Worm (Caenorhabditis elegans) whole organism, mixed stage, embryonic: ENCODE results near the gene cutl-25.

Experiments
- blmp-1 ChIP-seq: fragments of 150-350 bp; optimal IDR thresholded peaks from 2 replicates; lab custom pipeline; 2014; ENCODE audit warnings: missing biosample characterization, missing genetic modification characterization
- ceh-83 ChIP-seq: fragments of 200-800 bp; sonication (Bioruptor generic); optimal IDR thresholded peaks from 2 replicates; lab custom pipeline; 2018; ENCODE audit warnings: mild to moderate bottlenecking, missing genetic modification characterization, missing compliant biosample characterization
- ces-1 ChIP-seq: fragments of 150-350 bp; optimal IDR thresholded peaks from 2 replicates; lab custom pipeline; 2014; ENCODE audit warnings: missing biosample characterization, missing genetic modification reagents, missing genetic modification characterization
- elt-3 ChIP-seq: fragments of 150-350 bp; optimal IDR thresholded peaks from 2 replicates; lab custom pipeline; 2014; ENCODE audit warnings: missing biosample characterization, missing genetic modification characterization
- flh-1 ChIP-seq: fragments of 200-800 bp; sonication (Bioruptor generic); optimal IDR thresholded peaks from 2 replicates; lab custom pipeline; 2018; ENCODE audit warnings: mild to moderate bottlenecking, missing genetic modification characterization, moderate library complexity, missing compliant biosample characterization
- lsy-2 ChIP-seq: fragments of 150-350 bp; optimal IDR thresholded peaks from 2 replicates; lab custom pipeline; 2014; ENCODE audit warnings: missing biosample characterization, missing genetic modification characterization
- mab-5 ChIP-seq: fragments of 150-350 bp; optimal IDR thresholded peaks from 2 replicates; lab custom pipeline; 2014; ENCODE audit warnings: missing biosample characterization, missing genetic modification characterization
- nhr-12 ChIP-seq: fragments of 150-350 bp; optimal IDR thresholded peaks from 2 replicates; lab custom pipeline; 2014; ENCODE audit warnings: missing biosample characterization, missing genetic modification characterization
- nhr-237 ChIP-seq: fragments of 150-350 bp; optimal IDR thresholded peaks from 2 replicates; lab custom pipeline; 2014; ENCODE audit warnings: missing biosample characterization, missing genetic modification characterization
- pha-4 ChIP-seq: fragments of 150-350 bp; optimal IDR thresholded peaks from 2 replicates; lab custom pipeline; 2018; ENCODE audit warnings: missing biosample characterization, missing genetic modification reagents, missing genetic modification characterization
- snpc-4 ChIP-seq: fragments of 150-350 bp; optimal IDR thresholded peaks from 2 replicates; lab custom pipeline; 2014; ENCODE audit warnings: missing biosample characterization, missing genetic modification characterization
- unc-120 ChIP-seq: sonication (generic microtip); optimal IDR thresholded peaks from 2 replicates; lab custom pipeline; 2017; ENCODE audit warnings: missing genetic modification characterization, missing compliant biosample characterization; ENCODE audit not compliant: poor library complexity, severe bottlenecking
- unc-62 ChIP-seq: fragments of 150-350 bp; optimal IDR thresholded peaks from 2 replicates; lab custom pipeline; 2014; ENCODE audit warnings: missing biosample characterization, missing genetic modification reagents, missing genetic modification characterization
- ztf-11 ChIP-seq: fragments of 150-350 bp; optimal IDR thresholded peaks from 2 replicates; lab custom pipeline; 2014; ENCODE audit warnings: missing biosample characterization, missing genetic modification characterization

DNA sequence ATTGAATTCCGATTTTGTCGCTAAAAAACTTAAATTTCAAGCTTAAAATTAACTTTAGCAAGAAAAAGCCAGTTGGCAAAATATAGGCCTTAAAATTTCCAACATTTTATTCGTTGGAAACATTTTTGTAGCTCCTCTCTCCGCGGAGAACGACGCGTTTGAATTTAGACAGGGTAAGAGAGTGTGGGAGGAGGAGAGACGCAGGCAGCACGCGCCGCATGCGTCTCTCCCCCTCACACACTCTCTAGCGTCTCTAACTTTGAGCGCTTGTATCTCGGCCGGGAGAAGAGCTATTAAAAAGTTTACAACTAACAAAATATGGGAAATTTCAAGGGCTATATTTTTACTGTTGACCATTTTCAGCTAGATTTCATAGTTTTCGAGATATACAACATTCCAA is 14.3 kb upstream of the cutl-25 start:
- no peak for TF ChIP-seq pha-4
- no peak for TF ChIP-seq nhr-237 (tag; lab: Kevin White, UChicago)
- TF ChIP-seq ceh-83 (GFP tag; lab: Kevin White, UChicago): no peak
- no peak for TF ChIP-seq blmp-1
- no peak for TF ChIP-seq ztf-11
- no peak for TF ChIP-seq unc-62 (GFP tag; lab: Kevin White, UChicago)
- no peak for TF ChIP-seq elt-3 (tag; lab: Kevin White, UChicago)
- TF ChIP-seq mab-5: no peak
- no peak for TF ChIP-seq lsy-2 (tag; lab: Kevin White, UChicago)
- no peak for TF ChIP-seq unc-120 (tag; lab: Kevin White, UChicago)
- no peak for TF ChIP-seq snpc-4 (tag; lab: Kevin White, UChicago)
- no peak for TF ChIP-seq nhr-12 (tag; lab: Kevin White, UChicago)
- no peak for TF ChIP-seq flh-1 (GFP tag; lab: Kevin White, UChicago)
- TF ChIP-seq ces-1 (GFP tag; lab: Kevin White, UChicago): no peak
